Fruit fly (Drosophila melanogaster) Kc167 (cell line): ENCODE measurements around the gene CG10324.

Experiments
- Myc ChIP-seq: fragments of >200 bp; optimal IDR thresholded peaks from 2 replicates; lab custom pipeline; 2017; ENCODE audit warnings: missing external identifiers
- Sin3A ChIP-seq: fragments of >200 bp; optimal IDR thresholded peaks from 2 replicates; lab custom pipeline; 2018; ENCODE audit warnings: missing external identifiers
- h ChIP-seq: fragments of >200 bp; optimal IDR thresholded peaks from 3 replicates; lab custom pipeline; 2018; ENCODE audit warnings: missing external identifiers
- insv ChIP-seq: fragments of >200 bp; optimal IDR thresholded peaks from 3 replicates; lab custom pipeline; 2018; ENCODE audit warnings: missing external identifiers
- psq ChIP-seq: fragments of >200 bp; optimal IDR thresholded peaks from 2 replicates; lab custom pipeline; 2017; ENCODE audit warnings: missing external identifiers
- ttk ChIP-seq: sonication (Bioruptor generic); optimal IDR thresholded peaks from 2 replicates; lab custom pipeline; 2017; ENCODE audit warnings: missing external identifiers

The CG10324 gene

DNA sequence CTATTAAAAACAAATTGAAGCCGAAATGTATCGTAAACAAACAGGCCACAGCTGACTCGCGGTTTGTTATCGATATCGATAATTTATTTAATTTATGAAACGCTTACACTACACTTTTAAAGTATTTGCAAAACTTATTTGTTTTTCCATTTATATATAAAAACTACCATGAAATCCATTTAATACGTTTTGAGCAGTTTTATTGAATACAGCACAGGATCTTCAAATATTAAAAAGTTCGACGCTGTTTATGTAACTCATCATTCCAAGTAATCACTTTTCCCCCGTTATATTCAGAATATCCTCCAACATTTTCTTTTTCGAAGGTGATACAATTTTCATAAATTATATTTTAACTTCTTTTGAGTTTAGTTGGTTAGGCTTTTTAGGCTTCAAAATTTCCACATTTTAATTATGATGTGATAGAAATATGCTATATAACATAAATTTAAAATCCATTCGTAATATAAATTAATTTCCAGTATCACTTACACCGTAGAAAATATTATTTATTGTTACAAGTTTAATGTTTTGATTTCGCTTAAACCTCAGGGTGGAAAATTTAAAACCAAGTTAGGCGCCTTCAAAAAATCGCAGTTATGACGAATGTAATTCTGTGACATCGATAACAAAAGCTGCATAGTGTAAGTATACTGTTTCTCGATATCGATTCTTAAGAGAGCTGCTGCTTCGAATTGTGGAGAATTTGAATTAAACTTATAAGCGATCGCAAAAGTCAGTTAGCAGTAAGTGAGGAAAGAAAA, at the start of gene CG10324, which contains the start of gene CCT3:
Gene CG10324 (minus strand): TSS at position 53 of the 764 bp plus-strand sequence.
Gene CCT3 (plus strand): TSS at position 654 of the 764 bp plus-strand sequence.
- TF ChIP-seq insv (lab: Kevin White, UChicago): no peak
- no peak for TF ChIP-seq Myc
- TF ChIP-seq h (lab: Kevin White, UChicago): no peak
- no peak for TF ChIP-seq ttk (lab: Kevin White, UChicago)
- TF ChIP-seq psq: no peak
- TF ChIP-seq Sin3A (lab: Kevin White, UChicago): no peak

DNA sequence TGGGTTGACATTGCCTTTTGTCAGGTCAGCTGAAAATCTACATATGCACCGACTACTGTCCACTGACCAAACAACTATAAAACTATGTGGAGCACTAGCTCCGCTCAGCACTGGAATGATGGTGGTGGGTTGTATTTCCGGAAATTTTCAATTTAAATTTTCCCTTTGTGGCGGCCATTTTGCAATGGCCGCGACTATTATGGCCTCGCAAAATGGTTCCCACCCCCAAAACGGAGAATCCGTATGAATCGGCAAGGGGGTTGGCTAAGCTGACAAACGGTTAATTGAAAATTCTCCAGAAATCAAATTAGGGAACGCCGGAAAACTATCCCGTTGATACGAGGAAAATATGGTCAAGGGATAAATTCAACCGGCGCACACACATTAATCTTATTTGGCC, 36.1 kb upstream of the CG10324 start:
- TF ChIP-seq psq (no peak), h (lab: Kevin White, UChicago) (no peak), insv (lab: Kevin White, UChicago) (no peak), Sin3A (lab: Kevin White, UChicago) (no peak), ttk (lab: Kevin White, UChicago) (no peak), Myc (no peak)

DNA sequence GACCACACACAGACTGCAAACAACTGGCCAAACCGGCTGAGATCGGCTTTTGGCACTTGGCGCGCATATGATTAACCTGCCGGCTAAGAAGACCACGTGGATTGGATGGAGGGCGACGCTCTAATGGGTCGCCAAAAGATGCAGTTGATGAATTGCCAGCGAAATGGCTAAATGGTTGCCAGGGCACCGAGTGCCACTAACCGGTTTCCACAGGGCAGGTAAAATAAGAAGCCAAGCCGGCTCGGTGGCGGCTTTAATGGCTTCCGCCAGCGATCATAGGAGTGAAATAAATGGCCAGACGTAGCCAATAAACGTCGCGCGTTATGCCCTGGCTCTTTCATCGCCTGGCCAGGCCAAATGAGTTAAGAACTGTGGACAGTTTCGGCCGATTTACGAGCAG, 31.1 kb upstream of the CG10324 start:
- no peak for TF ChIP-seq ttk (lab: Kevin White, UChicago)
- TF ChIP-seq h (lab: Kevin White, UChicago): no peak
- TF ChIP-seq insv (lab: Kevin White, UChicago): no peak
- no peak for TF ChIP-seq psq
- no peak for TF ChIP-seq Sin3A (lab: Kevin White, UChicago)
- no peak for TF ChIP-seq Myc

DNA sequence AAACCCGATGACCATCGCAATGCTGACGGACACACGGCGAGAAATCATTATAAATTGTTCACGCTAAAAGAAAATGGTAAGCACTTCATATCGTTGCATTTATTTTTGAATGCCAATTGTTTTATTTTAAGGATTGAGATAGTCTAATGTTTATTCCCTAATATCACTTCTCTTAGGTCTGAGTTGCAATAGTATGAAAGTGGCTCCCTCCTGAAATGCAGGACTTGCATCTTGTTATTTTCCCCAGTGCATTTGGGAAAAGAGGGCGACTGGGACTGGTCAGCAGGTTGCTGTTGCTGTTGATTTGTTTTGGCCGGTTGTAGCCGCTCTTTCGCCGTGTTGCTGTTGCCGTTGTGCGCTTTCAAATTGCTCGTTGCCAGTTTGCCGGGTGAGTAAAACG, 29.7 kb upstream of the CG10324 start:
- TF ChIP-seq insv (lab: Kevin White, UChicago) (no peak), Myc (no peak), ttk (lab: Kevin White, UChicago) (no peak), psq (no peak), h (lab: Kevin White, UChicago) (no peak), Sin3A (lab: Kevin White, UChicago) (no peak)

DNA sequence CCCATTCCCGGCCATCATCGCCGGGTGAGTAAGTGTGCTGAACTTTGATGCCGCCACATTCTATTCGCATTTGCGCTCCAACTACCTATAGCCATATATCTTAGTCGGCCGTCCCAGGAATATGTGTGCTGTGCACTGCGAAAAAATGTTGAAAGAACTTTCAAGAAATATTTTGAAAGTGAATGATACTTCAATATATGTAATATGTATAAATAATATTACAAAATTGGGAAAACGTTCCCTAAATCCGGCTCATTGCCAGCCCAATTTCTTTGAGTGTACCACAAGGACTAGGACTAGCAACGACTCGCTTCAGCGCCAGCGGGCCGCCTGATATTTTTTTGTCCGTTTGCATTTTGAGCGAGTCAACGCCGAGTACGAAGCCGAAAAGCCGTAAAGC, 26.4 kb upstream of the CG10324 start:
- TF ChIP-seq psq: no peak
- no peak for TF ChIP-seq ttk (lab: Kevin White, UChicago)
- no peak for TF ChIP-seq Sin3A (lab: Kevin White, UChicago)
- no peak for TF ChIP-seq insv (lab: Kevin White, UChicago)
- TF ChIP-seq h (lab: Kevin White, UChicago): no peak
- no peak for TF ChIP-seq Myc

DNA sequence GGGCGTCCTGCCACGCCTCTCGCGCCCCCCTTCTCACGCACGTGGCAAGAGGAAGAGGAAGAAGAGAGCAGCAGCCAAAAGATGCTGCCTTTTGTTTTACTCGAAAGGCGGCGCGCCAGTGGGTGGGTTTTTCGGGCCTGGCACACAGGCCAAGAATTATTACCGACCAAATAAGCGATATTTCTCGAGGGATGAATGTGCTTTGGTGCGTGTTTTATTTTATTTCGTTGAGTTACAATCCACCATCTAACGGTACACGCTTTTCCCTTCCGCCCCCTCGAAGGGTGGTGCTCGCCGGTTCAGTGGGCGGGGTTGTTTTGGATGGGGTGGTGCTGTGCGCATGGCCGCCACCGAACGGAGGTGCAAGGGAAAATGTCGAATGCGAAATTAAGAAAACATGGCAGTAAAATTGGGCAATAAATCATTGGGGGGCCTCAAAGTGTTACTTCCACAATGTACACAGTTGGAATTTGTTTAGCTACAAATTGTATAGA, 25.5 kb upstream of the CG10324 start:
- TF ChIP-seq h (lab: Kevin White, UChicago) (no peak), Myc (no peak), insv (lab: Kevin White, UChicago) (no peak), ttk (lab: Kevin White, UChicago) (no peak), psq (no peak), Sin3A (lab: Kevin White, UChicago) (no peak)

DNA sequence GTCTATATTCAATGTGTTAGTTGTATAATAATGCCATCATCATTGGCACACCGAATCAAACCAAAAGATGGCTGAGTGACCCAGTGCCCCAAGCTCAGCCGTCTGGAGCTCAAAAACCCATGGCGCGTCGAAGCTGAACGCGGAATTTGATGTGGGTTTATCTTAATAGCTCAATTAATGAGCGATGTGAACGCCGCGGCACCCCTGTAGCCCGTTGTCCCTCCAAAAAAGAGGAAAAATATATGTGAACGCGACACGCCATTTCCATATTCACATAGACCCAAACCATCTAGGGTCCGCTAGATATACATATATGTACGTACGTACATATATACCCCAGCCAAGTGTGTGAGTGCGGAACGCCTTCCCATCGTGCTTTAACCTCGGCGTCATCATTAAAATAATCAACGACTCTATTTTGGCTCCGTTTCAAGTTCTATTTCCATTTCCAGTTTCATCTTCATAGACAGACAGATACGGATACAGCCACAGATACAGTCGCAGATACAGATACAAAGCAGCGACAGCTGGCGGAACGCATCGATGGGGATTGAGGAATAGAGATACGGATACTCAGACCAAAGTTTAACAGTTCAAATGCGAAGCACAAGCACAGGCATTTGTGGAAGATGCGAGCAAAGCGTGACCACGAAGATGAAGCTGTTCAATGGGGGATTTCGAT, 17.5 kb upstream of the CG10324 start:
- no peak for TF ChIP-seq psq
- TF ChIP-seq Myc: no peak
- TF ChIP-seq h (lab: Kevin White, UChicago): no peak
- no peak for TF ChIP-seq Sin3A (lab: Kevin White, UChicago)
- no peak for TF ChIP-seq ttk (lab: Kevin White, UChicago)
- TF ChIP-seq insv (lab: Kevin White, UChicago): no peak

DNA sequence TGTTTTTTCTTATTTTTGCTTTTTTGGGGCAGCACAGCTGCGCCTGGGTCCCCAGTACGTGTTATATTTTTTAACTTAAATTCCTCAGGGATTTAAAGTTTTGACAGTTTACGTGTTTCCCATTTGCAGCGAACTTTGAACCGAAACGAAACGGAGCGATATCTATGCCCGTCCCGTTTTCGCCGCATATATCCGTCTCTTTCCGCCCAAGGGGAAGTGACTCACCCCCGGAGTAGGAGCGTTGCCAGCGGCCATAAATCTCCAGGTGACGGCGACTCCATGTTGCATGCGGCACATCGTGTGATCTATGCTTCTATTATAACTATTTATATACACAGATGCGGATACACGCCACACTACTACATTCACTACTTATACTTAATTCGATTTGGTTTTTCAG, 14.9 kb upstream of the CG10324 start:
- TF ChIP-seq Myc: no peak
- TF ChIP-seq h (lab: Kevin White, UChicago): no peak
- no peak for TF ChIP-seq Sin3A (lab: Kevin White, UChicago)
- no peak for TF ChIP-seq psq
- no peak for TF ChIP-seq insv (lab: Kevin White, UChicago)
- TF ChIP-seq ttk (lab: Kevin White, UChicago): no peak

DNA sequence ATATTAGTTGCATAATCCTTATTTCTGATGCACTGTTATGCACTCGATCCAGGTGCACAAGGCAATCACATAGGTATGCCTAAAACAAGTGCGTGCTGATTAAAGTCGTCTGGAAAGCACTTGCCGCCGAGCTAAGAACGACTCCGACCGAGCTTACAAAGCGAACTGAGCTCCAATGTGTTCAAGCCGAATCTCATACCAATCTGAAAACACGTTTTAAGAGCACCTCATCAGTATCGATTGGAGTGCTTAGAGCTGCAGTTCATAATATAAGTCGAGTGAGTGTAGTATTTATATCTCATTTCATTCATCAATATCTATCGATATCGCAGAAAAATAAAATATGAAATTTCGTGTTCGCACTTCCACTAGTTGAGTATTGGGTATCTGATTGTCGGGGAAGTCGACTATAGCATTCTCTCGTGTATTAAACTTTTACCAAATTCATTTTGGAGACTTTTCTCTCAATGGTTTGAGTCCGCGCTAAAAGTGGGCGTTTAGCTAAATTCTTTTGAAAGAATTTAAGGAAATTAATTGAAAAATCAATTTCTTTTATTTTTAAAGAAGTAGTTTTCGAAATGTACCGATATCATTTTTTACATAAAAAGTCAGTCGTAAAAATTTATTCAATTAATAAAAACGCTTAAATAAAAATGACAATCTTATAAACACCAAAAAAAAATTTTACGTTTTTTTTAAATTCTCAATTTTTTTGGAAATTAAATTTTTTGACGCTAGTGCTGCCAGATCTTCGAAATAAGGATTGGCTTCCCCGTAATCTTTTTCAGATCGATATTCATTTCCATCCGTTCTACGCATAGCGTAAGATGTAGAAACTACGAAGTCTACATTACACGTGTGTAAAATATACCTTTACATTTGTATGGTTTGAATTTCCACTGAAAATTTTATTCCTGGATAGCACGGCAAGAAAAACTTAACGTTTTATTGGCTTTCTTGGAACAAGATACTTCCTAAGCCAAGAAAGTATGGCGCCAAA, 9.0 kb upstream of the CG10324 start, which contains the start of gene modSP:
Gene modSP (minus strand): TSS at position 169 of the 1,000 bp plus-strand sequence.
- no peak for TF ChIP-seq Myc
- no peak for TF ChIP-seq insv (lab: Kevin White, UChicago)
- no peak for TF ChIP-seq psq
- no peak for TF ChIP-seq h (lab: Kevin White, UChicago)

DNA sequence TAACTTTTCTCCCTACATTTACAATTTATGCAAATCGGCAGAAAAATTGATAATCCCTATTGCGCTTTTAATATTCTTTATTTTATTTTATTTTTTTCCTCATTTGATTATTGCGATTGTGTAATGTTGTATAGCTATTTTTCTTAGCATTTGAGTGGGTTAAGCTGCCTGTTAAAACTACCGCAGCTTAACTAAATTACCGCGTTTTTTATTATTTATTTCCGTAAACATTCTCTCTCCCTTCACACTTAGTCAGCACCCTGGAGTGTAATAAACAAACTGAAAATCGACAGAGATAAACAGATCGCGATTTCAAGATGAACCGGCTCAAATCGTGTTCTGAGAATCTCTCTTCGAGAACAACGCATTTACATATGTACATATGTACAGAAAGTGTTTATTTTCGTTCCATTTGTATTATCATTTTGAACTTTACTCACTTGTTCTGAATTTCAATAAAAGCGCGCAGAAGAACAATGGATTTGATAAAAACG, 8.2 kb upstream of the CG10324 start:
- TF ChIP-seq psq (no peak), Myc (no peak), Sin3A (lab: Kevin White, UChicago) (no peak), insv (lab: Kevin White, UChicago) (no peak), h (lab: Kevin White, UChicago) (no peak), ttk (lab: Kevin White, UChicago) (no peak)

DNA sequence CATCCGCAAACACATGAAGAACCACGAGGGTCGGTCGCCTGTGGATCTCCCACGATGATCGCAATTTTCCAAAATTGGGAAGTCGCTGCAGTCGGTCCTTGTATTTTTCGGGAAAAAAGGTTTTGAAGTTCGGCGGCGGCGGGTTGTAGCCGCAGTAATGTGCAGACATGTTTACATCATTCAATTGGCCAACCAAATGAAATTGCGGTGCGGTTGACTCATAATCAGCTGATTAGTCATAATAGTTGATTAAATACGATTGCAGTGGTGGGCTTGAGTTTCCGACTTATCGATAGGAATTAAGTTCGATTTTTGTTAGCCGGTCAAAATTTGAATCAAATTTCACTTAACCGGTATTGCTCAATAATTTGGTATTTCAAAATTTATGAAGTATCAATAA, 5.3 kb upstream of the CG10324 start, which contains the start of gene CG14907:
Gene CG14907 (minus strand): TSS at position 229 of the 400 bp plus-strand sequence.
- TF ChIP-seq ttk (lab: Kevin White, UChicago) (no peak), Sin3A (lab: Kevin White, UChicago) (no peak), insv (lab: Kevin White, UChicago) (no peak), Myc (no peak), psq (no peak), h (lab: Kevin White, UChicago) (no peak)
